Worm (Caenorhabditis elegans): Measurements from ENCODE around the gene T24C2.5.

T24C2.5 gene

ce11 chrX:14580853-14581252 lies 46.6 kb downstream of the T24C2.5 start:
- TF ChIP-seq lim-6 (tag; optimal IDR thresholded peaks at IDR 0.05), result no peak
- TF ChIP-seq npax-4 (tag; optimal IDR thresholded peaks at IDR 0.05), result no peak
- no peak for TF ChIP-seq pqm-1 (tag; optimal IDR thresholded peaks at IDR 0.05)
- no peak for TF ChIP-seq ceh-6 (GFP tag; optimal IDR thresholded peaks at IDR 0.05)
- TF ChIP-seq hlh-30 (tag; optimal IDR thresholded peaks at IDR 0.05; ENCODE audit: insufficient read depth), result no peak
- TF ChIP-seq ceh-48 (tag; optimal IDR thresholded peaks at IDR 0.05), result no peak
- TF ChIP-seq ztf-16 (tag; optimal IDR thresholded peaks at IDR 0.05), result no peak
- no peak for TF ChIP-seq pha-2 (tag; optimal IDR thresholded peaks at IDR 0.05)
- no peak for TF ChIP-seq nhr-232 (tag; optimal IDR thresholded peaks at IDR 0.05)
- TF ChIP-seq ceh-9 (tag; optimal IDR thresholded peaks at IDR 0.05), result no peak
- no peak for TF ChIP-seq K02D7.2 (tag; optimal IDR thresholded peaks at IDR 0.05)

DNA sequence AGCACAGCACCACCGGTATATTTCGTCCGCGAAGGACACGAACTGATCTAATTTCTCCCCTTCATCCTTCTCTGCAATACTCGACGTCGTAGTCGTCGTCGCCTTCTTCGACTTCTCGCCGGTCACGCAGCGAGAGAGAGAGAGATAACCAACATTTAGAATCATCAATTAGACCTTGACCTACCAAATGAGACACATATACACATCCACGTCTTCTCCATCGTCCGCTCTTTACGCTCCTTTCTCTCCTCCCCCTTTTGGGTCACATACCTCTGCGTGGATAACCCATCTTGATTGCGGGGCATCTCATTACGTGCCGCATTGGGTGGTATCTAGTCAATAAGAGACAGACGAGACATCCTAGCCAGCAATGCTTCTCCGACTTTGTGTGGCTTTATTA lies 47.2 kb downstream of the T24C2.5 start, which contains the start of gene sym-1:
TSS of gene sym-1 (plus strand) at position 194 of the 400 bp plus-strand sequence.
- TF ChIP-seq rnt-1 (tag; optimal IDR thresholded peaks at IDR 0.05) (peak; percentile 45), ref-2 (tag; optimal IDR thresholded peaks at IDR 0.05) (peak; percentile 56), ceh-22 (tag; optimal IDR thresholded peaks at IDR 0.05) (no peak), ceh-2 (tag; optimal IDR thresholded peaks at IDR 0.05) (peak; percentile 14), tbx-2 (tag; optimal IDR thresholded peaks at IDR 0.05) (no peak)

DNA sequence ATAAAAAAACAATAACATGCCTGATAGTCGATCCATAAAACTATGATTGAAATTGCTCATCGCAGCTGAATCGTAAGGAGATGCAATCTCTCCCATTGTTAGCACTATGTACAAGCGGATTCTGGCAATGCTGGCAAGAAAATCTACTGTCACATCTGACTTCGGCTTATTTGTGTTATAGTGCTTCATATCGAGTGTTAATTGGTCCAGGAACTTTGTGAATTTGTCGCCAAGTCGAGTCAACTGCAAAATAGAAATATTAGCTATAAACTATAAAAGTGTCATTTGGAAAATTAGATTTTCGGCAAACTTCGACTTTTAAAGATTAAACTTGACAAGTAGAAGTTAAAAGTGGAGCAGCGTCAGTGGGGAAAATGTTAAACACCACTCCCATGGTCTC lies 50.1 kb downstream of the T24C2.5 start:
- no peak for TF ChIP-seq ama-1 (optimal IDR thresholded peaks at IDR 0.05)
- TF ChIP-seq pqm-1 (tag; optimal IDR thresholded peaks at IDR 0.05), result no peak
- no peak for TF ChIP-seq unc-55 (GFP tag; optimal IDR thresholded peaks at IDR 0.05)
- no peak for TF ChIP-seq lim-6 (tag; optimal IDR thresholded peaks at IDR 0.05)
- no peak for TF ChIP-seq odd-2 (tag; optimal IDR thresholded peaks at IDR 0.05)
- no peak for TF ChIP-seq hlh-30 (tag; optimal IDR thresholded peaks at IDR 0.05; ENCODE audit: insufficient read depth)
- no peak for TF ChIP-seq che-1 (tag; optimal IDR thresholded peaks at IDR 0.05)
- no peak for TF ChIP-seq C38D4.7 (GFP tag; optimal IDR thresholded peaks at IDR 0.05)
- no peak for TF ChIP-seq tbx-2 (tag; optimal IDR thresholded peaks at IDR 0.05)
- TF ChIP-seq ceh-30 (tag; optimal IDR thresholded peaks at IDR 0.05), result no peak
- TF ChIP-seq fkh-6 (tag; optimal IDR thresholded peaks at IDR 0.05), result no peak
